Worm (Caenorhabditis elegans) whole organism, L4/young adult: ENCODE data around the gene gtr-1.

ENCODE experiments used
- dao-5 ChIP-seq: sonication (generic microtip); optimal IDR thresholded peaks from 2 replicates; lab custom pipeline; 2016; ENCODE audit warnings: missing genotype, missing genetic modification characterization, moderate library complexity, missing compliant biosample characterization
- him-1 ChIP-seq: sonication (generic microtip); optimal IDR thresholded peaks from 2 replicates; lab custom pipeline; 2016; ENCODE audit warnings: missing genotype, missing genetic modification reagents, missing genetic modification characterization, missing compliant biosample characterization

- TF ChIP-seq dao-5 (tag; lab: Kevin White, UChicago) (no peak), him-1 (no peak)
Observed at ce11 chrX:834478-834877, 31.9 kb downstream of the gtr-1 start, which contains the start of gene F39H12.1.
